Fruit fly (Drosophila melanogaster) whole organism, pupa: Measurements from ENCODE around the gene Dhfr.

ENCODE experiments used
- CG15710 ChIP-seq: fragments of 200-800 bp; sonication (Bioruptor generic); optimal IDR thresholded peaks from 2 replicates; lab custom pipeline; 2018; ENCODE audit warnings: missing biosample characterization, mild to moderate bottlenecking, missing genetic modification characterization, moderate library complexity
- CG4496 ChIP-seq: fragments of 200-800 bp; sonication (Bioruptor generic); IDR thresholded peaks from 3 replicates; pipeline ENCODE4 v1.3.6; 2022; ENCODE audit warnings: missing biosample characterization, missing genetic modification characterization
- EcR ChIP-seq: fragments of 200-800 bp; sonication (Bioruptor generic); optimal IDR thresholded peaks from 3 replicates; lab custom pipeline; 2019; ENCODE audit warnings: missing biosample characterization, missing genetic modification characterization, mild to moderate bottlenecking, moderate library complexity, missing genetic modification reagents
- Pif1B ChIP-seq: fragments of 200-800 bp; sonication (Bioruptor generic); optimal IDR thresholded peaks from 3 replicates; lab custom pipeline; 2016; ENCODE audit warnings: missing biosample characterization, missing genetic modification characterization

DNA sequence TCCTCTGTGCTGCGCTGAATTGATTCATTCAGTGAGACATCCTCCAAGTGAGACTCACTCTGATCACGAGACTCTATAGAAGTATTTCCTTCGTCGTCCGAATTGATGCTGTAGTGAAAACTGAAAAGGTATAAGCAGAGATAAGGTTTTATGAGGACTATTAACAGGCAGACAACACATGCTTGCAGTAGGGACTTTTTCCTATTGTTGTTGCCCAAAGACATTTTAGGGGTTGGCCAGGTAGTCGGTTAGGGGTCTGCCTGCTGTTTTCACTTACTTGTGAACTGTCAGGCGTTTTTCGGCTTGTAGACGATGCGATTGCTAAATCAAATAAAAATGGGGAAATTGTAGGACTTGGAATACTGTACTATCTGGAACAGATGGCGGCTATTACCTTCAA is 12.4 kb upstream of the Dhfr start:
- TF ChIP-seq Pif1B (GFP tag; lab: Kevin White, UChicago) (no peak), EcR (no peak), CG15710 (tag; lab: Kevin White, UChicago) (no peak), CG4496 (GFP tag; lab: Robert Waterston, UW) (no peak)
